Worm (Caenorhabditis elegans): ENCODE measurements around the gene cutl-9.

cutl-9 gene

DNA sequence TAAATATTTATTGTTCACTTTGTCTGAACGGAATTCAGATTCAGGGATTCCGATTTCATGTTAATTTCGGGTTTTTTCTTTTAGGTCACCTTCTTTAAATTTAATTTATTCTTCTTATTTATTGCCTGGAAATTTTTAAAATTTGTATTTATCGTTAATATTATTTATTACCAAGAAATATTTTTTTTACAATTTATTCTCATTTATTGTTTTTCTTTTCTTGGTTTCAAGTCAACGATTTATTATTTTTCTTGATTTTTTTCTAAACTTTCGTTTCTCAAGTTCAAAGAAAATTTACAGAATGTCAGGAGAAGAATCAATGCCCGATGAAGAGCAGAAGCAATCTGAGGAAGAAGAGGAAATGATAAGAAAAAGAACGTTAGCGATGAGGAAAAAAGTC, 34.3 kb upstream of the cutl-9 start, which contains the start of gene crn-3:
Gene crn-3 (plus strand): TSS at position 301 of the 400 bp plus-strand sequence.
- TF ChIP-seq tra-4 (tag; optimal IDR thresholded peaks at IDR 0.05) (no peak), ama-1 (optimal IDR thresholded peaks at IDR 0.05) (no peak), ceh-13 (GFP tag; optimal IDR thresholded peaks at IDR 0.05) (no peak), sea-1 (GFP tag; conservative IDR thresholded peaks at IDR 0.05) (no peak), tbx-37 (GFP tag; conservative IDR thresholded peaks at IDR 0.05) (no peak), hmbx-1 (tag; optimal IDR thresholded peaks at IDR 0.05) (no peak), F13C5.2 (tag; optimal IDR thresholded peaks at IDR 0.05) (no peak), hnd-1 (tag; optimal IDR thresholded peaks at IDR 0.05) (no peak), ets-7 (tag; optimal IDR thresholded peaks at IDR 0.05) (no peak)

DNA sequence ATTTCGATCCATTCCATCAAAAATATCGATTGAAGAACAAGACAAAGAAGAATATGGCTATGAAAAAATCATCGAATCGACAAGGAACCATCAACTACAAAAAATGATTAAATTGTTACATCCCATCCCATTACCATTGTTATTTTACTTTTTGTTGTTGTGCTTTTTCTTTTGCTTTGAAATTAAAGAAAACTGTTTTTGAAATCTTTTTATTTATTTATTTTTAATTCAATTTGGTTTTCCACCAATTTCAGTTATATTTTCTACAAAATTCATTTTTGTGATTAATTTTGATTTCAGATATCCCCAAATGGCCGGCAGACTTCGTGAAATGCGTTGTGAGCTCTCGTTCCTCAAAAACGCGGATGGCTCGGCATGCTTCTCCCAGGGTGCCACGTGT, 29.6 kb upstream of the cutl-9 start, which contains the start of gene crn-5:
Gene crn-5 (plus strand): TSS at position 301 of the 400 bp plus-strand sequence.
- TF ChIP-seq tbx-37 (GFP tag; conservative IDR thresholded peaks at IDR 0.05) (no peak), pes-1 (GFP tag; IDR thresholded peaks at IDR 0.05) (no peak), ama-1 (optimal IDR thresholded peaks at IDR 0.05) (no peak), B0310.2 (tag; optimal IDR thresholded peaks at IDR 0.05) (no peak), hnd-1 (tag; optimal IDR thresholded peaks at IDR 0.05) (no peak)

DNA sequence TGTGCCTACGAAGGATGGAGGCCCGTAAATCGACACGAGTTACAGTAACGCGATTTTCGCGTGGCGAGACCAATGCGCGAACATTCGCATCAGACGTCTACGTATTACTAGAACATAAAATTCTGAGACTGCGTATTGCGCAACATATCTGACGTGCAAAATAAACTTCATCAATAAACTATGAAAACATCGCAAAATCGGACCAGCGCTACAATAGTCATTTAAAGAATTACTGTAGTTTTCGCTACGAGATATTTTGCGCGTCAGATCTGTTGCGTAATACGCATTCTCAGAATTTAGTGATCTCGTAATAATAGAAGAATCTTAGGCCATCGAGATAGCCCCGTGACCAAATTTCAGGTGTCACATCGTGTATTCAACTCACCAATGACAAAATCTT, 27.8 kb upstream of the cutl-9 start:
- TF ChIP-seq flt-1 (GFP tag; IDR thresholded peaks at IDR 0.05), result no peak

- no peak for TF ChIP-seq hmbx-1 (tag; optimal IDR thresholded peaks at IDR 0.05)
These were observed 27.3 kb upstream of the cutl-9 start, which contains the start of gene C14A4.6 for ce11 chrII:10594758-10595157. Gene C14A4.6 (minus strand): TSS chrII:10594776.

ce11 chrII:10596462-10596861, 25.6 kb upstream of the cutl-9 start, which contains the start of gene C14A4.7:
Gene C14A4.7 (minus strand): TSS chrII:10596562.
- TF ChIP-seq tbx-11 (GFP tag; IDR thresholded peaks at IDR 0.05) (no peak), ets-7 (tag; optimal IDR thresholded peaks at IDR 0.05) (no peak), hmbx-1 (tag; optimal IDR thresholded peaks at IDR 0.05) (no peak), ceh-36 (tag; optimal IDR thresholded peaks at IDR 0.05) (no peak), ama-1 (optimal IDR thresholded peaks at IDR 0.05) (no peak), sea-1 (GFP tag; conservative IDR thresholded peaks at IDR 0.05) (no peak), hmg-4 (GFP tag; optimal IDR thresholded peaks at IDR 0.05) (no peak), tbx-37 (GFP tag; conservative IDR thresholded peaks at IDR 0.05) (no peak), F13C5.2 (tag; optimal IDR thresholded peaks at IDR 0.05) (no peak), scrt-1 (GFP tag; IDR thresholded peaks at IDR 0.05) (no peak), hnd-1 (tag; optimal IDR thresholded peaks at IDR 0.05) (no peak), flt-1 (GFP tag; IDR thresholded peaks at IDR 0.05) (no peak), aly-1 (tag; optimal IDR thresholded peaks at IDR 0.05) (no peak), pes-1 (GFP tag; IDR thresholded peaks at IDR 0.05) (no peak), B0310.2 (tag; optimal IDR thresholded peaks at IDR 0.05) (no peak), ceh-13 (GFP tag; optimal IDR thresholded peaks at IDR 0.05) (no peak), tra-4 (tag; optimal IDR thresholded peaks at IDR 0.05) (no peak)

ce11 chrII:10598039-10598438, 24.0 kb upstream of the cutl-9 start, which contains the start of gene C14A4.8:
Gene C14A4.8 (minus strand): TSS chrII:10598139.
- no peak for TF ChIP-seq hnd-1 (tag; optimal IDR thresholded peaks at IDR 0.05)
- no peak for TF ChIP-seq aly-1 (tag; optimal IDR thresholded peaks at IDR 0.05)
- TF ChIP-seq F13C5.2 (tag; optimal IDR thresholded peaks at IDR 0.05), result no peak
- TF ChIP-seq ceh-13 (GFP tag; optimal IDR thresholded peaks at IDR 0.05), result no peak
- no peak for TF ChIP-seq hmbx-1 (tag; optimal IDR thresholded peaks at IDR 0.05)
- no peak for TF ChIP-seq tbx-37 (GFP tag; conservative IDR thresholded peaks at IDR 0.05)
- no peak for TF ChIP-seq flt-1 (GFP tag; IDR thresholded peaks at IDR 0.05)
- no peak for TF ChIP-seq B0310.2 (tag; optimal IDR thresholded peaks at IDR 0.05)
- no peak for TF ChIP-seq tra-4 (tag; optimal IDR thresholded peaks at IDR 0.05)
- no peak for TF ChIP-seq ets-7 (tag; optimal IDR thresholded peaks at IDR 0.05)
- no peak for TF ChIP-seq pes-1 (GFP tag; IDR thresholded peaks at IDR 0.05)
- TF ChIP-seq tbx-11 (GFP tag; IDR thresholded peaks at IDR 0.05), result no peak
- TF ChIP-seq hmg-4 (GFP tag; optimal IDR thresholded peaks at IDR 0.05), result no peak
- TF ChIP-seq ceh-36 (tag; optimal IDR thresholded peaks at IDR 0.05), result no peak
- no peak for TF ChIP-seq ama-1 (optimal IDR thresholded peaks at IDR 0.05)
- no peak for TF ChIP-seq sea-1 (GFP tag; conservative IDR thresholded peaks at IDR 0.05)

DNA sequence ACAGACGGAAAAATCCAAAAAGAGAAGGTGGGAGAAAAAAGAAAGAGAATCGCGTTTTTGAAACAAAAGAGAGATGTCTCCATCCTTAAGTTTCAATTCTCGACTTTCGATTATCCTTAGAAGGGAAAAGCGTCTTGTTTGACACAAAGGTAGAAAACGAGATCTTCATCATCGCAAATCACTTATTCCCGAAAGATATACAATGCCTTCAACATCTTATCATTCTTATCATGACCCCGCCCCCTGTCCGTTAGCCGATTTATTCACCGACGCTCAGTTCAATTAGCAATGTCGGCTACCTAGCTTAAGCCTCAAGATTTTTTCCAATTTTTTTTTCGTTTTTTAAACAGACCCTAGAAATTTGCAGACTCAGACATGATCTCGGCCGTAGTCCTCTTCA, 23.1 kb upstream of the cutl-9 start, which contains the start of gene C14A4.9:
Gene C14A4.9 (plus strand): TSS at position 368 of the 400 bp plus-strand sequence.
- no peak for TF ChIP-seq tbx-37 (GFP tag; conservative IDR thresholded peaks at IDR 0.05)
- no peak for TF ChIP-seq aly-1 (tag; optimal IDR thresholded peaks at IDR 0.05)
- no peak for TF ChIP-seq ceh-36 (tag; optimal IDR thresholded peaks at IDR 0.05)
- no peak for TF ChIP-seq F13C5.2 (tag; optimal IDR thresholded peaks at IDR 0.05)
- TF ChIP-seq pes-1 (GFP tag; IDR thresholded peaks at IDR 0.05), result no peak
- no peak for TF ChIP-seq flt-1 (GFP tag; IDR thresholded peaks at IDR 0.05)
- no peak for TF ChIP-seq tra-4 (tag; optimal IDR thresholded peaks at IDR 0.05)

ce11 chrII:10602184-10602583, 19.9 kb upstream of the cutl-9 start, which contains the start of gene srv-2:
Gene srv-2 (minus strand): TSS chrII:10602284.
- no peak for TF ChIP-seq scrt-1 (GFP tag; IDR thresholded peaks at IDR 0.05)
- TF ChIP-seq ceh-36 (tag; optimal IDR thresholded peaks at IDR 0.05), result no peak
- no peak for TF ChIP-seq ama-1 (optimal IDR thresholded peaks at IDR 0.05)
- no peak for TF ChIP-seq tbx-37 (GFP tag; conservative IDR thresholded peaks at IDR 0.05)
- no peak for TF ChIP-seq pes-1 (GFP tag; IDR thresholded peaks at IDR 0.05)
- no peak for TF ChIP-seq flt-1 (GFP tag; IDR thresholded peaks at IDR 0.05)
- no peak for TF ChIP-seq ceh-13 (GFP tag; optimal IDR thresholded peaks at IDR 0.05)
- TF ChIP-seq F13C5.2 (tag; optimal IDR thresholded peaks at IDR 0.05), result no peak
- TF ChIP-seq hnd-1 (tag; optimal IDR thresholded peaks at IDR 0.05), result no peak
- no peak for TF ChIP-seq tbx-11 (GFP tag; IDR thresholded peaks at IDR 0.05)
- no peak for TF ChIP-seq hmg-4 (GFP tag; optimal IDR thresholded peaks at IDR 0.05)
- TF ChIP-seq tra-4 (tag; optimal IDR thresholded peaks at IDR 0.05), result no peak
- TF ChIP-seq ets-7 (tag; optimal IDR thresholded peaks at IDR 0.05), result no peak
- no peak for TF ChIP-seq B0310.2 (tag; optimal IDR thresholded peaks at IDR 0.05)
- TF ChIP-seq hmbx-1 (tag; optimal IDR thresholded peaks at IDR 0.05), result no peak
- no peak for TF ChIP-seq aly-1 (tag; optimal IDR thresholded peaks at IDR 0.05)
- no peak for TF ChIP-seq sea-1 (GFP tag; conservative IDR thresholded peaks at IDR 0.05)
